Worm (Caenorhabditis elegans) whole organism, L1 larva: ENCODE data around the gene rpl-22.

Source experiments
- C16A3.4 ChIP-seq: fragments of 150-350 bp; optimal IDR thresholded peaks from 2 replicates; lab custom pipeline; 2014; ENCODE audit warnings: missing biosample characterization, missing genetic modification characterization
- C34B4.2 ChIP-seq: sonication (generic microtip); optimal IDR thresholded peaks from 2 replicates; lab custom pipeline; 2017; ENCODE audit warnings: mild to moderate bottlenecking, missing genetic modification characterization, missing compliant biosample characterization
- F16B12.6 ChIP-seq: fragments of 150-350 bp; optimal IDR thresholded peaks from 2 replicates; lab custom pipeline; 2014; ENCODE audit warnings: missing biosample characterization, missing genetic modification characterization
- aly-2 ChIP-seq: fragments of 150-350 bp; optimal IDR thresholded peaks from 2 replicates; lab custom pipeline; 2014; ENCODE audit warnings: missing biosample characterization, missing genetic modification characterization
- ama-1 ChIP-seq: fragments of 150-350 bp; optimal IDR thresholded peaks from 2 replicates; lab custom pipeline; 2014
- ceh-82 ChIP-seq, 3 experiments: fragments of 150-350 bp in 1 of 3; sonication (generic microtip) in 2 of 3; optimal IDR thresholded peaks; 2 replicates each; lab custom pipeline; 2014 to 2017; ENCODE audit warnings: missing biosample characterization in 3 of 3, missing genetic modification characterization in 3 of 3
- ceh-88 ChIP-seq: fragments of 200-800 bp; sonication (Bioruptor generic); IDR thresholded peaks from 2 replicates; pipeline ENCODE4 v1.3.6; 2022; ENCODE audit warnings: missing genetic modification characterization, missing compliant biosample characterization
- ces-1 ChIP-seq: fragments of 150-350 bp; optimal IDR thresholded peaks from 2 replicates; lab custom pipeline; 2014; ENCODE audit warnings: missing biosample characterization, missing genetic modification reagents, missing genetic modification characterization
- dpl-1 ChIP-seq, 3 experiments: fragments of 150-350 bp in 2 of 3; sonication (generic microtip) in 1 of 3; optimal IDR thresholded peaks; 2 replicates each; lab custom pipeline; 2014 to 2017; ENCODE audit warnings: missing biosample characterization in 3 of 3, missing genetic modification characterization in 3 of 3, missing genetic modification reagents in 3 of 3
- dsc-1 ChIP-seq: sonication (generic microtip); optimal IDR thresholded peaks from 2 replicates; lab custom pipeline; 2016; ENCODE audit warnings: mild to moderate bottlenecking, missing genetic modification characterization, missing compliant biosample characterization
- efl-1 ChIP-seq, 4 experiments: fragments of 150-350 bp; optimal IDR thresholded peaks in 3 of 4; peaks in 1 of 4; 1 replicate in 1 of 4; 2 replicates in 3 of 4; lab custom pipeline; 2014; ENCODE audit warnings: missing biosample characterization in 2 of 4, missing genetic modification characterization in 2 of 4, missing genetic modification reagents in 2 of 4
- efl-3 ChIP-seq: fragments of 200-800 bp; sonication (Bioruptor generic); optimal IDR thresholded peaks from 2 replicates; lab custom pipeline; 2018; ENCODE audit warnings: mild to moderate bottlenecking, missing genetic modification characterization, missing compliant biosample characterization
- egl-27 ChIP-seq, 2 experiments: fragments of 150-350 bp in 1 of 2; sonication (generic microtip); optimal IDR thresholded peaks; 3 replicates each; lab custom pipeline; 2017 to 2018; ENCODE audit warnings: missing biosample characterization in 2 of 2, missing genetic modification characterization in 2 of 2, missing genetic modification reagents in 2 of 2
- elt-2 ChIP-seq: sonication (generic microtip); optimal IDR thresholded peaks from 2 replicates; lab custom pipeline; 2016; ENCODE audit warnings: missing genetic modification characterization, mild to moderate bottlenecking, inconsistent platforms, missing compliant biosample characterization, missing genetic modification reagents
- elt-3 ChIP-seq, 6 experiments: fragments of 150-350 bp in 1 of 6; sonication (generic microtip); optimal IDR thresholded peaks; 2 replicates each; lab custom pipeline; 2017 to 2018; ENCODE audit warnings: missing biosample characterization in 6 of 6, missing genetic modification characterization in 6 of 6, inconsistent platforms in 1 of 6
- fkh-10 ChIP-seq: sonication (generic microtip); optimal IDR thresholded peaks from 2 replicates; lab custom pipeline; 2017; ENCODE audit warnings: missing biosample characterization, missing genetic modification reagents, missing genetic modification characterization
- fkh-8 ChIP-seq: sonication (generic microtip); optimal IDR thresholded peaks from 2 replicates; lab custom pipeline; 2016; ENCODE audit warnings: mild to moderate bottlenecking, missing genetic modification characterization, missing compliant biosample characterization
- fos-1 ChIP-seq: fragments of 150-350 bp; optimal IDR thresholded peaks from 2 replicates; lab custom pipeline; 2014; ENCODE audit warnings: missing biosample characterization, missing genetic modification characterization
- grh-1 ChIP-seq: fragments of 200-800 bp; sonication (Bioruptor generic); IDR thresholded peaks from 2 replicates; pipeline ENCODE4 v1.3.6; 2022; ENCODE audit warnings: missing genetic modification reagents, missing genetic modification characterization, missing compliant biosample characterization
- hlh-4 ChIP-seq: sonication (generic microtip); optimal IDR thresholded peaks from 2 replicates; lab custom pipeline; 2016; ENCODE audit warnings: mild to moderate bottlenecking, missing genetic modification characterization, missing compliant biosample characterization
- hpl-2 ChIP-seq: fragments of 150-350 bp; optimal IDR thresholded peaks from 2 replicates; lab custom pipeline; 2014; ENCODE audit warnings: missing biosample characterization, missing genetic modification reagents, missing genetic modification characterization
- irx-1 ChIP-seq: sonication (generic microtip); optimal IDR thresholded peaks from 2 replicates; lab custom pipeline; 2016; ENCODE audit warnings: missing genetic modification characterization, missing compliant biosample characterization
- isw-1 ChIP-seq: fragments of 200-800 bp; sonication (Bioruptor generic); IDR thresholded peaks from 2 replicates; pipeline ENCODE4 v1.3.6; 2022; ENCODE audit warnings: missing genetic modification characterization, missing compliant biosample characterization
- lin-13 ChIP-seq: fragments of 150-350 bp; optimal IDR thresholded peaks from 2 replicates; lab custom pipeline; 2014; ENCODE audit warnings: missing biosample characterization, missing genetic modification reagents, missing genetic modification characterization
- lin-14 ChIP-seq: fragments of 200-800 bp; sonication (Bioruptor generic); optimal IDR thresholded peaks from 2 replicates; lab custom pipeline; 2018; ENCODE audit warnings: mild to moderate bottlenecking, missing genetic modification characterization, moderate library complexity, missing compliant biosample characterization
- lin-39 ChIP-seq: fragments of 150-350 bp; optimal IDR thresholded peaks from 2 replicates; lab custom pipeline; 2014; ENCODE audit warnings: missing biosample characterization, missing genetic modification reagents, missing genetic modification characterization
- lsy-2 ChIP-seq, 2 experiments: fragments of 150-350 bp; optimal IDR thresholded peaks; 2 replicates each; lab custom pipeline; 2014; ENCODE audit warnings: missing biosample characterization in 2 of 2, missing genetic modification characterization in 2 of 2
- mab-9 ChIP-seq: fragments of 200-800 bp; sonication (Bioruptor generic); IDR thresholded peaks from 2 replicates; pipeline ENCODE4 v1.3.6; 2022; ENCODE audit warnings: missing genetic modification reagents, missing genetic modification characterization, missing compliant biosample characterization
- mdl-1 ChIP-seq, 2 experiments: fragments of 150-350 bp; optimal IDR thresholded peaks; 2 replicates each; lab custom pipeline; 2014 to 2017; ENCODE audit warnings: missing biosample characterization in 2 of 2, missing genetic modification characterization in 2 of 2, inconsistent platforms in 1 of 2
- mef-2 ChIP-seq: fragments of 150-350 bp; optimal IDR thresholded peaks from 2 replicates; lab custom pipeline; 2014; ENCODE audit warnings: missing biosample characterization, missing genetic modification characterization
- mep-1 ChIP-seq: fragments of 150-350 bp; optimal IDR thresholded peaks from 2 replicates; lab custom pipeline; 2014; ENCODE audit warnings: missing biosample characterization, missing genetic modification characterization
- nhr-20 ChIP-seq: sonication (generic microtip); optimal IDR thresholded peaks from 2 replicates; lab custom pipeline; 2016; ENCODE audit warnings: mild to moderate bottlenecking, missing genetic modification characterization, missing compliant biosample characterization
- nhr-237 ChIP-seq: fragments of 150-350 bp; optimal IDR thresholded peaks from 2 replicates; lab custom pipeline; 2014; ENCODE audit warnings: missing biosample characterization, missing genetic modification characterization
- nhr-47 ChIP-seq: sonication (generic microtip); optimal IDR thresholded peaks from 2 replicates; lab custom pipeline; 2016; ENCODE audit warnings: mild to moderate bottlenecking, missing genetic modification characterization, moderate library complexity, missing compliant biosample characterization
- nhr-76 ChIP-seq: sonication (generic microtip); optimal IDR thresholded peaks from 2 replicates; lab custom pipeline; 2017; ENCODE audit warnings: missing biosample characterization, missing genetic modification characterization
- nhr-77 ChIP-seq: fragments of 150-350 bp; optimal IDR thresholded peaks from 2 replicates; lab custom pipeline; 2014; ENCODE audit warnings: missing biosample characterization, missing genetic modification characterization
- nhr-85 ChIP-seq: sonication (generic microtip); peaks from one replicate; lab custom pipeline; 2016; ENCODE audit warnings: missing genetic modification characterization, inconsistent platforms, missing compliant biosample characterization
- nhr-90 ChIP-seq: sonication (generic microtip); optimal IDR thresholded peaks from 2 replicates; lab custom pipeline; 2016; ENCODE audit warnings: mild to moderate bottlenecking, missing genetic modification characterization, missing compliant biosample characterization; ENCODE audit not compliant: poor library complexity
- pag-3 ChIP-seq: sonication (generic microtip); optimal IDR thresholded peaks from 2 replicates; lab custom pipeline; 2017; ENCODE audit warnings: missing genetic modification characterization, mild to moderate bottlenecking, missing compliant biosample characterization, antibody characterized with exemption, borderline replicate concordance; ENCODE audit not compliant: insufficient read depth
- pax-3 ChIP-seq: fragments of 200-800 bp; sonication (Bioruptor generic); optimal IDR thresholded peaks from 2 replicates; lab custom pipeline; 2018; ENCODE audit warnings: mild to moderate bottlenecking, missing genetic modification characterization, moderate library complexity, missing compliant biosample characterization
- pqm-1 ChIP-seq: sonication (generic microtip); optimal IDR thresholded peaks from 3 replicates; lab custom pipeline; 2017; ENCODE audit warnings: missing biosample characterization, missing genetic modification characterization
- rnt-1 ChIP-seq: sonication (generic microtip); optimal IDR thresholded peaks from 2 replicates; lab custom pipeline; 2016; ENCODE audit warnings: mild to moderate bottlenecking, missing genetic modification characterization, moderate library complexity, missing compliant biosample characterization
- snpc-4 ChIP-seq: fragments of 150-350 bp; optimal IDR thresholded peaks from 2 replicates; lab custom pipeline; 2014; ENCODE audit warnings: missing biosample characterization, missing genetic modification characterization
- sox-4 ChIP-seq: sonication (generic microtip); optimal IDR thresholded peaks from 2 replicates; lab custom pipeline; 2016; ENCODE audit warnings: missing genetic modification characterization, missing compliant biosample characterization
- sup-37 ChIP-seq: fragments of 200-800 bp; sonication (Bioruptor generic); optimal IDR thresholded peaks from 2 replicates; lab custom pipeline; 2018; ENCODE audit warnings: mild to moderate bottlenecking, missing genetic modification characterization, missing compliant biosample characterization
- swsn-7 ChIP-seq: sonication (generic microtip); optimal IDR thresholded peaks from 2 replicates; lab custom pipeline; 2016; ENCODE audit warnings: missing genetic modification characterization, missing compliant biosample characterization
- tbx-2 ChIP-seq: sonication (generic microtip); optimal IDR thresholded peaks from 2 replicates; lab custom pipeline; 2016; ENCODE audit warnings: missing genetic modification characterization, missing compliant biosample characterization
- unc-86 ChIP-seq: sonication (generic microtip); optimal IDR thresholded peaks from 2 replicates; lab custom pipeline; 2016; ENCODE audit warnings: missing genetic modification characterization, missing compliant biosample characterization
- zip-4 ChIP-seq: fragments of 200-800 bp; sonication (Bioruptor generic); optimal IDR thresholded peaks from 2 replicates; lab custom pipeline; 2018; ENCODE audit warnings: mild to moderate bottlenecking, missing genetic modification characterization, moderate library complexity, missing compliant biosample characterization
- ztf-4 ChIP-seq: fragments of 150-350 bp; optimal IDR thresholded peaks from 2 replicates; lab custom pipeline; 2014; ENCODE audit warnings: missing biosample characterization, missing genetic modification characterization

Gene rpl-22

DNA sequence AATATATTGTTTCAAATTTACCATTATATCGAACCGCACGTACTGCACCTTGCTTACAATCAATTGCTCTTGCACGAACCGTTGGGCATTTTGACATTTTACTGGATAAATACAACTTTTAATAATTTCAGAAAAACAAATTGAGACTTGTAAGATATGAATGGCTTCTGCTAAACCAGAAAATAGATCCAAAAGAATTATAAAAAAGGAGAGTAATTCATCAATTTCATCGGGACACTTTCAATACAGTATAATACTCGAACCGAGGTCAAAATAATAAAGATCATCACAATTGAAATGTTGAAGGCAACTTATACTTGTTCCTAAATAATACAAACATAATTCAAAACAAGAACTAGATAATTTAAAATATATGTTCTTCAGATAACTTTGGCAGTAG is 23.8 kb upstream of the rpl-22 start, which contains the start of gene wdr-83:
TSS of gene wdr-83 (minus strand) at position 101 of the 400 bp plus-strand sequence.
- no peak for TF ChIP-seq nhr-77 (tag; lab: Kevin White, UChicago)
- no peak for TF ChIP-seq zip-4
- no peak for TF ChIP-seq nhr-76 (tag; lab: Kevin White, UChicago)
- TF ChIP-seq ztf-4 (tag; lab: Kevin White, UChicago): no peak

DNA sequence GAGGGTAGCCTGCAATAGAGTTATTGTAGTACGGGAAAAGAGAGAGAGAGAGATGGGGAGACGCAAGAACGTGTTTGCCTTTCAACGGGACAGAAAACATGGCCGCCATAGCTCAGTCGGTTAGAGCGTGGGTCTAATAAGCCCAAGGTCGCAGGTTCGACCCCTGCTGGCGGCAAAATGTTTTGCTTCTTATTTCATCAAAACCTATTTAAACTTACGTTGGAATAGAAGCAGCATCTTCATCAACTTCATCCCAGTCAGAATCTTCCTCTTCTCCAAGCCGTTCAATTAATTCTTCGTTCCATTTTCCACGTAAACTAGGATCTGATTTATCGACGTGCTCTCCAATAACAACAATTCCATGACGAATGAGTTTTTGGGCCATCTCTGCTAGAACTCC is 22.7 kb upstream of the rpl-22 start:
- peak; percentile 48 for TF ChIP-seq ztf-4 (tag; lab: Kevin White, UChicago)
- TF ChIP-seq zip-4: no peak
- TF ChIP-seq ceh-82 (tag; optimal IDR thresholded peaks at IDR 0.05; lab: Kevin White, UChicago): peak in 1 of 3 experiments; percentile 56
- peak; percentile 24 for TF ChIP-seq irx-1
- TF ChIP-seq aly-2 (tag; lab: Kevin White, UChicago): no peak
- peak; percentile 9 for TF ChIP-seq nhr-77 (tag; lab: Kevin White, UChicago)
- TF ChIP-seq hpl-2 (GFP tag; lab: Kevin White, UChicago): no peak
- TF ChIP-seq swsn-7 (tag; lab: Kevin White, UChicago): peak; percentile 60
- no peak for TF ChIP-seq mab-9 (GFP tag; lab: Robert Waterston, UW)
- TF ChIP-seq lin-39: no peak
- peak; percentile 69 for TF ChIP-seq nhr-20
- TF ChIP-seq dpl-1 (GFP tag; optimal IDR thresholded peaks at IDR 0.05; lab: Kevin White, UChicago): peak in 2 of 3 experiments; percentile 33 to 45
- no peak for TF ChIP-seq pag-3 (tag; lab: Kevin White, UChicago)
- TF ChIP-seq hlh-4 (tag; lab: Kevin White, UChicago): no peak
- peak; percentile 69 for TF ChIP-seq rnt-1
- TF ChIP-seq mdl-1 (tag; optimal IDR thresholded peaks at IDR 0.05; lab: Kevin White, UChicago): peak in 1 of 2 experiments; percentile 58
- no peak for TF ChIP-seq mep-1 (tag; lab: Kevin White, UChicago)
- no peak for TF ChIP-seq C34B4.2 (tag; lab: Kevin White, UChicago)
- TF ChIP-seq tbx-2: peak; percentile 27
- peak; percentile 74 for TF ChIP-seq nhr-47 (tag; lab: Kevin White, UChicago)
- peak; percentile 38 for TF ChIP-seq nhr-90 (tag; lab: Kevin White, UChicago)
- peak; percentile 40 for TF ChIP-seq lin-14 (GFP tag; lab: Kevin White, UChicago)
- peak; percentile 23 for TF ChIP-seq lin-13 (GFP tag; lab: Kevin White, UChicago)
- no peak for TF ChIP-seq mef-2
- peak in 2 of 6 experiments; percentile 19 to 65 for TF ChIP-seq elt-3 (tag; optimal IDR thresholded peaks at IDR 0.05; lab: Kevin White, UChicago)
- TF ChIP-seq unc-86 (tag; lab: Kevin White, UChicago): peak; percentile 13
- no peak for TF ChIP-seq fkh-10
- TF ChIP-seq nhr-237 (tag; lab: Kevin White, UChicago): no peak
- TF ChIP-seq nhr-76 (tag; lab: Kevin White, UChicago): no peak
- no peak for TF ChIP-seq snpc-4 (tag; lab: Kevin White, UChicago)
- TF ChIP-seq sox-4: no peak
- no peak for TF ChIP-seq ama-1
- TF ChIP-seq isw-1 (GFP tag; lab: Robert Waterston, UW): peak; percentile 26; the same call in 1 of the 2 replicates
- TF ChIP-seq efl-1 (optimal IDR thresholded peaks at IDR 0.05; lab: Kevin White, UChicago): peak; percentile 54 to 59
- TF ChIP-seq efl-1 (GFP tag; optimal IDR thresholded peaks at IDR 0.05 in 1 of 2; lab: Kevin White, UChicago): peak; percentile 51 to 95
- TF ChIP-seq ces-1: no peak
- TF ChIP-seq pqm-1 (tag; lab: Kevin White, UChicago): no peak
- TF ChIP-seq F16B12.6 (tag; lab: Kevin White, UChicago): peak; percentile 48
- TF ChIP-seq grh-1: no peak
- TF ChIP-seq fos-1 (tag; lab: Kevin White, UChicago): peak; percentile 55
- peak; percentile 45 for TF ChIP-seq nhr-85 (tag; lab: Kevin White, UChicago)
- TF ChIP-seq dsc-1 (tag; lab: Kevin White, UChicago): peak; percentile 66
- peak; percentile 60 for TF ChIP-seq elt-2 (tag; lab: Kevin White, UChicago)
- TF ChIP-seq sup-37 (GFP tag; lab: Kevin White, UChicago): no peak
- peak; percentile 50 to 73 for TF ChIP-seq lsy-2 (tag; optimal IDR thresholded peaks at IDR 0.05; lab: Kevin White, UChicago)
- TF ChIP-seq ceh-88: no peak
- TF ChIP-seq egl-27 (tag; optimal IDR thresholded peaks at IDR 0.05; lab: Kevin White, UChicago): no peak
- TF ChIP-seq efl-3 (GFP tag; lab: Kevin White, UChicago): no peak
- no peak for TF ChIP-seq pax-3 (tag; lab: Kevin White, UChicago)
- TF ChIP-seq fkh-8 (tag; lab: Kevin White, UChicago): peak; percentile 48
- peak; percentile 41 for TF ChIP-seq C16A3.4 (tag; lab: Kevin White, UChicago)
